Fruit fly (Drosophila melanogaster) whole organism, embryonic: ENCODE measurements around the gene Tsp97E.

Source experiments
- CG11560 ChIP-seq: fragments of 200-800 bp; sonication (Bioruptor generic); IDR thresholded peaks from 3 replicates; pipeline ENCODE4 v1.3.6; 2022; ENCODE audit warnings: missing biosample characterization, missing genetic modification characterization
- CG17328 ChIP-seq: fragments of 200-800 bp; sonication (Bioruptor generic); IDR thresholded peaks from 2 replicates; pipeline ENCODE4 v1.3.6; 2022; ENCODE audit warnings: missing biosample characterization, missing genetic modification characterization
- CG17802 ChIP-seq: fragments of 200-800 bp; sonication (Bioruptor generic); optimal IDR thresholded peaks from 2 replicates; lab custom pipeline; 2018; ENCODE audit warnings: missing biosample characterization, mild to moderate bottlenecking, missing genetic modification characterization, moderate library complexity
- CG1832 ChIP-seq: fragments of 200-800 bp; sonication (Bioruptor generic); optimal IDR thresholded peaks from 2 replicates; lab custom pipeline; 2017; ENCODE audit warnings: missing biosample characterization, mild to moderate bottlenecking, missing genetic modification characterization, inconsistent platforms
- CG2199 ChIP-seq: fragments of 200-800 bp; sonication (Bioruptor generic); IDR thresholded peaks from 3 replicates; pipeline ENCODE4 v1.3.6; 2022; ENCODE audit warnings: missing biosample characterization, missing genetic modification characterization
- CG32772 ChIP-seq: fragments of 200-800 bp; sonication (Bioruptor generic); IDR thresholded peaks from 2 replicates; pipeline ENCODE4 v1.3.6; 2022; ENCODE audit warnings: missing biosample characterization, missing genetic modification characterization
- CG3726 ChIP-seq: fragments of 200-800 bp; sonication (Bioruptor generic); IDR thresholded peaks from 3 replicates; pipeline ENCODE4, ENCODE4 v1.3.6; 2022; ENCODE audit warnings: missing biosample characterization, missing genetic modification characterization
- CG3847 ChIP-seq: fragments of 200-800 bp; sonication (Bioruptor generic); IDR thresholded peaks from 2 replicates; pipeline ENCODE4 v1.3.6; 2022; ENCODE audit warnings: missing biosample characterization, missing genetic modification characterization
- CG4360 ChIP-seq: fragments of 200-800 bp; sonication (Bioruptor generic); IDR thresholded peaks from 2 replicates; pipeline ENCODE4 v1.3.6; 2022; ENCODE audit warnings: missing biosample characterization, missing genetic modification characterization
- CG5245 ChIP-seq: fragments of 200-800 bp; sonication (Bioruptor generic); optimal IDR thresholded peaks from 3 replicates; lab custom pipeline; 2016; ENCODE audit warnings: missing biosample characterization, missing genetic modification characterization
- CG6765 ChIP-seq: fragments of 200-800 bp; sonication (Bioruptor generic); optimal IDR thresholded peaks from 3 replicates; lab custom pipeline; 2017; ENCODE audit warnings: missing biosample characterization, mild to moderate bottlenecking, missing genetic modification characterization
- Chrac-16 ChIP-seq: fragments of 200-800 bp; sonication (Bioruptor generic); optimal IDR thresholded peaks from 3 replicates; lab custom pipeline; 2016; ENCODE audit warnings: missing biosample characterization, missing genetic modification characterization
- Dbx ChIP-seq: fragments of 200-800 bp; sonication (Bioruptor generic); IDR thresholded peaks from 3 replicates; pipeline ENCODE4 v1.3.6; 2022; ENCODE audit warnings: missing biosample characterization, missing genetic modification characterization
- Dp ChIP-seq: fragments of 200-800 bp; sonication (Bioruptor generic); optimal IDR thresholded peaks from 2 replicates; lab custom pipeline; 2018; ENCODE audit warnings: missing biosample characterization, mild to moderate bottlenecking, missing genetic modification characterization, moderate library complexity
- Elba2 ChIP-seq: fragments of 200-800 bp; sonication (Bioruptor generic); optimal IDR thresholded peaks from 3 replicates; lab custom pipeline; 2016; ENCODE audit warnings: missing biosample characterization, missing genetic modification characterization
- Ets65A ChIP-seq: fragments of 200-800 bp; sonication (Bioruptor generic); peaks from one replicate; lab custom pipeline; 2016; ENCODE audit warnings: missing biosample characterization, missing genetic modification characterization
- Fer3 ChIP-seq: fragments of 200-800 bp; sonication (Bioruptor generic); optimal IDR thresholded peaks from 2 replicates; lab custom pipeline; 2018; ENCODE audit warnings: missing biosample characterization, mild to moderate bottlenecking, missing genetic modification characterization, moderate library complexity
- HLH4C ChIP-seq: fragments of 200-800 bp; sonication (Bioruptor generic); IDR thresholded peaks from 3 replicates; pipeline ENCODE4 v1.3.6; 2022; ENCODE audit warnings: missing biosample characterization, missing genetic modification characterization; ENCODE audit not compliant: partially characterized antibody
- HLHmδ ChIP-seq: fragments of 200-800 bp; sonication (Bioruptor generic); optimal IDR thresholded peaks from 2 replicates; lab custom pipeline; 2018; ENCODE audit warnings: missing biosample characterization, mild to moderate bottlenecking, missing genetic modification characterization, moderate library complexity
- Hsf ChIP-seq: fragments of 200-800 bp; sonication (Bioruptor generic); optimal IDR thresholded peaks from 3 replicates; lab custom pipeline; 2016; ENCODE audit warnings: missing biosample characterization, missing genetic modification characterization
- MBD-R2 ChIP-seq: fragments of 200-800 bp; sonication (Bioruptor generic); IDR thresholded peaks from 2 replicates; pipeline ENCODE4 v1.3.6; 2022; ENCODE audit warnings: missing biosample characterization, missing genetic modification characterization
- Nf-YC ChIP-seq: fragments of 200-800 bp; optimal IDR thresholded peaks from 3 replicates; lab custom pipeline; 2019; ENCODE audit warnings: missing biosample characterization, mild to moderate bottlenecking, missing genetic modification characterization, moderate library complexity
- Oaz ChIP-seq: fragments of 200-800 bp; sonication (Bioruptor generic); IDR thresholded peaks from 2 replicates; pipeline ENCODE4 v1.3.6; 2022; ENCODE audit warnings: missing biosample characterization, missing genetic modification characterization
- PHDP ChIP-seq: fragments of 200-800 bp; sonication (Bioruptor generic); optimal IDR thresholded peaks from 3 replicates; lab custom pipeline; 2018; ENCODE audit warnings: missing biosample characterization, mild to moderate bottlenecking, missing genetic modification characterization, moderate library complexity
- Ptx1 ChIP-seq: fragments of 200-800 bp; sonication (Bioruptor generic); IDR thresholded peaks from 2 replicates; pipeline ENCODE4 v1.3.6; 2022; ENCODE audit warnings: missing biosample characterization, missing genetic modification characterization
- Sox100B ChIP-seq: fragments of 200-800 bp; sonication (Bioruptor generic); optimal IDR thresholded peaks from 3 replicates; lab custom pipeline; 2018; ENCODE audit warnings: missing biosample characterization, mild to moderate bottlenecking, missing genetic modification characterization
- Sox102F ChIP-seq: fragments of 200-800 bp; sonication (Bioruptor generic); optimal IDR thresholded peaks from 2 replicates; lab custom pipeline; 2018; ENCODE audit warnings: missing biosample characterization, mild to moderate bottlenecking, missing genetic modification characterization, moderate library complexity
- Stat92E ChIP-seq, 3 experiments: fragments of >200 bp in 2 of 3; fragments of 200-800 bp in 1 of 3; sonication (Bioruptor generic) in 1 of 3; optimal IDR thresholded peaks; 2 replicates each; lab custom pipeline; 2017 to 2019; ENCODE audit warnings: missing biosample characterization in 3 of 3, missing genetic modification characterization in 3 of 3, mild to moderate bottlenecking in 1 of 3, moderate library complexity in 1 of 3
- Tbp ChIP-seq: fragments of >200 bp; optimal IDR thresholded peaks from 2 replicates; lab custom pipeline; 2018; ENCODE audit warnings: missing biosample characterization, missing genetic modification characterization
- Xbp1 ChIP-seq: fragments of 200-800 bp; sonication (Bioruptor generic); optimal IDR thresholded peaks from 3 replicates; lab custom pipeline; 2016; ENCODE audit warnings: missing biosample characterization, mild to moderate bottlenecking, missing genetic modification characterization
- ab ChIP-seq: fragments of 200-800 bp; sonication (Bioruptor generic); optimal IDR thresholded peaks from 2 replicates; lab custom pipeline; 2016; ENCODE audit warnings: missing biosample characterization, missing genetic modification characterization
- chinmo ChIP-seq: fragments of 200-800 bp; sonication (Bioruptor generic); IDR thresholded peaks from 4 replicates; pipeline ENCODE4 v1.3.6; 2022; ENCODE audit warnings: missing biosample characterization, missing genetic modification characterization; ENCODE audit not compliant: partially characterized antibody
- chm ChIP-seq: fragments of 200-800 bp; sonication (Bioruptor generic); IDR thresholded peaks from 2 replicates; pipeline ENCODE4 v1.3.6; 2022; ENCODE audit warnings: missing biosample characterization, missing genetic modification characterization
- corto ChIP-seq: fragments of 200-800 bp; sonication (Bioruptor generic); optimal IDR thresholded peaks from 2 replicates; lab custom pipeline; 2016; ENCODE audit warnings: missing biosample characterization, mild to moderate bottlenecking, missing genetic modification characterization, moderate library complexity
- dmrt99B ChIP-seq: fragments of 200-800 bp; sonication (Bioruptor generic); optimal IDR thresholded peaks from 2 replicates; lab custom pipeline; 2018; ENCODE audit warnings: missing biosample characterization, mild to moderate bottlenecking, missing genetic modification characterization, moderate library complexity
- eve ChIP-seq, 2 experiments: fragments of >200 bp; optimal IDR thresholded peaks; 2 replicates each; lab custom pipeline; 2017; ENCODE audit warnings: missing biosample characterization in 2 of 2, missing genetic modification characterization in 2 of 2
- grau ChIP-seq: fragments of 200-800 bp; optimal IDR thresholded peaks from 3 replicates; lab custom pipeline; 2019; ENCODE audit warnings: missing biosample characterization, mild to moderate bottlenecking, missing genetic modification characterization, moderate library complexity
- gsb-n ChIP-seq: fragments of 200-800 bp; sonication (Bioruptor generic); optimal IDR thresholded peaks from 3 replicates; lab custom pipeline; 2018; ENCODE audit warnings: missing biosample characterization, mild to moderate bottlenecking, missing genetic modification characterization
- ham ChIP-seq: fragments of 200-800 bp; sonication (Bioruptor generic); IDR thresholded peaks from 2 replicates; pipeline ENCODE4 v1.3.6; 2022; ENCODE audit warnings: missing biosample characterization, missing genetic modification characterization
- ken ChIP-seq: fragments of 200-800 bp; sonication (Bioruptor generic); IDR thresholded peaks from 3 replicates; pipeline ENCODE4 v1.3.6; 2022; ENCODE audit warnings: missing biosample characterization, missing genetic modification characterization
- lab ChIP-seq: fragments of 200-800 bp; sonication (Bioruptor generic); optimal IDR thresholded peaks from 3 replicates; lab custom pipeline; 2017; ENCODE audit warnings: missing biosample characterization, missing genetic modification characterization, mild to moderate bottlenecking, moderate library complexity, missing genetic modification reagents
- pb ChIP-seq: fragments of 200-800 bp; sonication (Bioruptor generic); optimal IDR thresholded peaks from 3 replicates; lab custom pipeline; 2016; ENCODE audit warnings: missing biosample characterization, missing genetic modification characterization
- peb ChIP-seq: fragments of 200-800 bp; sonication (Bioruptor generic); IDR thresholded peaks from 2 replicates; pipeline ENCODE4 v1.3.6; 2022; ENCODE audit warnings: missing biosample characterization, missing genetic modification characterization
- phol ChIP-seq: fragments of 200-800 bp; sonication (Bioruptor generic); optimal IDR thresholded peaks from 3 replicates; lab custom pipeline; 2018; ENCODE audit warnings: missing biosample characterization, mild to moderate bottlenecking, missing genetic modification characterization, moderate library complexity
- pros ChIP-seq: fragments of 200-800 bp; sonication (Bioruptor generic); optimal IDR thresholded peaks from 3 replicates; lab custom pipeline; 2019; ENCODE audit warnings: missing biosample characterization, mild to moderate bottlenecking, missing genetic modification characterization, moderate library complexity
- sens-2 ChIP-seq: fragments of 200-800 bp; sonication (Bioruptor generic); IDR thresholded peaks from 2 replicates; pipeline ENCODE4 v1.3.6; 2022; ENCODE audit warnings: missing biosample characterization, missing genetic modification characterization
- sima ChIP-seq: fragments of 200-800 bp; sonication (Bioruptor generic); optimal IDR thresholded peaks from 2 replicates; lab custom pipeline; 2016; ENCODE audit warnings: missing biosample characterization, missing genetic modification characterization
- tna ChIP-seq: fragments of 200-800 bp; sonication (Bioruptor generic); IDR thresholded peaks from 2 replicates; pipeline ENCODE4 v1.3.6; 2022; ENCODE audit warnings: missing biosample characterization, missing genetic modification characterization; ENCODE audit not compliant: partially characterized antibody
- trh ChIP-seq: fragments of 200-800 bp; sonication (Bioruptor generic); optimal IDR thresholded peaks from 2 replicates; lab custom pipeline; 2016; ENCODE audit warnings: missing biosample characterization, missing genetic modification characterization
- unc-4 ChIP-seq: fragments of 200-800 bp; sonication (Bioruptor generic); IDR thresholded peaks from 2 replicates; pipeline ENCODE4 v1.3.6; 2022; ENCODE audit warnings: missing biosample characterization, missing genetic modification characterization; ENCODE audit not compliant: partially characterized antibody
- vnd ChIP-seq: fragments of 200-800 bp; sonication (Bioruptor generic); IDR thresholded peaks from 3 replicates; pipeline ENCODE4 v1.3.6; 2022; ENCODE audit warnings: missing biosample characterization, missing genetic modification characterization; ENCODE audit not compliant: partially characterized antibody

Tsp97E gene

dm6 chr3R:26928424-26928823, 36.2 kb downstream of the Tsp97E start (continued):
- no peak for TF ChIP-seq Ets65A
- no peak for TF ChIP-seq pb
- TF ChIP-seq gsb-n (tag; lab: Kevin White, UChicago): peak; percentile 39
- no peak for TF ChIP-seq ab (GFP tag; lab: Kevin White, UChicago)
- peak; percentile 79 for TF ChIP-seq CG17328 (GFP tag; lab: Robert Waterston, UW)
- TF ChIP-seq eve (GFP tag; optimal IDR thresholded peaks at IDR 0.05; lab: Kevin White, UChicago): peak in 1 of 2 experiments; percentile 78
- TF ChIP-seq vnd (GFP tag; lab: Robert Waterston, UW): no peak
- TF ChIP-seq Fer3 (tag; lab: Kevin White, UChicago): peak; percentile 40
- no peak for TF ChIP-seq sens-2
- TF ChIP-seq CG2199 (GFP tag; lab: Robert Waterston, UW): no peak
- no peak for TF ChIP-seq Tbp (GFP tag; lab: Kevin White, UChicago)
- peak; percentile 86 for TF ChIP-seq Sox102F (GFP tag; lab: Kevin White, UChicago)
- TF ChIP-seq CG11560 (tag; lab: Robert Waterston, UW): no peak
- TF ChIP-seq Stat92E (GFP tag; optimal IDR thresholded peaks at IDR 0.05; lab: Kevin White, UChicago): no peak
- peak; percentile 81 for TF ChIP-seq dmrt99B (tag; lab: Kevin White, UChicago)
- TF ChIP-seq Oaz (GFP tag; lab: Robert Waterston, UW): 0 out of 2 replicates have a peak, but pooled peaks have one; percentile 23
- TF ChIP-seq sima (GFP tag; lab: Kevin White, UChicago): no peak
- TF ChIP-seq pros (GFP tag; lab: Kevin White, UChicago): no peak
- peak; percentile 56 for TF ChIP-seq lab (GFP tag; lab: Kevin White, UChicago)
- TF ChIP-seq Sox100B (GFP tag; lab: Kevin White, UChicago): peak; percentile 30
- no peak for TF ChIP-seq Hsf (GFP tag; lab: Kevin White, UChicago)
- no peak for TF ChIP-seq Dp (GFP tag; lab: Kevin White, UChicago)
- peak; percentile 4 for TF ChIP-seq Chrac-16 (GFP tag; lab: Kevin White, UChicago)
- TF ChIP-seq CG5245 (GFP tag; lab: Kevin White, UChicago): peak; percentile 28
- 0 out of 2 replicates have a peak, but pooled peaks have one; percentile 29 for TF ChIP-seq CG3847 (GFP tag; lab: Robert Waterston, UW)
- TF ChIP-seq trh (GFP tag; lab: Kevin White, UChicago): no peak
- no peak for TF ChIP-seq tna
- peak; percentile 60 for TF ChIP-seq Xbp1 (GFP tag; lab: Kevin White, UChicago)
- no peak for TF ChIP-seq ken (GFP tag; lab: Robert Waterston, UW)
- peak; percentile 29; the same call in 1 of the 2 replicates for TF ChIP-seq Ptx1 (GFP tag; lab: Robert Waterston, UW)
- peak; percentile 86 for TF ChIP-seq corto (GFP tag; lab: Kevin White, UChicago)
- no peak for TF ChIP-seq CG4360 (GFP tag; lab: Robert Waterston, UW)
- TF ChIP-seq peb (GFP tag; lab: Robert Waterston, UW): no peak
- no peak for TF ChIP-seq MBD-R2 (GFP tag; lab: Robert Waterston, UW)
- no peak for TF ChIP-seq chm
- TF ChIP-seq phol: peak; percentile 55
- TF ChIP-seq CG32772 (GFP tag; lab: Robert Waterston, UW): no peak
- no peak for TF ChIP-seq ham (GFP tag; lab: Robert Waterston, UW)
- no peak for TF ChIP-seq HLHmδ
- no peak for TF ChIP-seq unc-4 (GFP tag; lab: Robert Waterston, UW)
- TF ChIP-seq Elba2 (GFP tag; lab: Kevin White, UChicago): no peak
- no peak for TF ChIP-seq HLH4C (GFP tag; lab: Robert Waterston, UW)
- TF ChIP-seq Nf-YC (tag; lab: Kevin White, UChicago): no peak
- TF ChIP-seq CG17802 (tag; lab: Kevin White, UChicago): no peak
- TF ChIP-seq CG3726 (GFP tag; lab: Robert Waterston, UW): no peak
- no peak for TF ChIP-seq CG6765 (GFP tag; lab: Kevin White, UChicago)
- no peak for TF ChIP-seq chinmo
- TF ChIP-seq grau (tag; lab: Kevin White, UChicago): peak; percentile 73
- peak; percentile 74 for TF ChIP-seq PHDP (tag; lab: Kevin White, UChicago)
- no peak for TF ChIP-seq Dbx
- no peak for TF ChIP-seq CG1832 (GFP tag; lab: Kevin White, UChicago)
